Fruit fly (Drosophila melanogaster): ENCODE results near the gene CG5986.

Gene CG5986

dm6 chr3R:24093430-24093829 lies 45.8 kb downstream of the CG5986 start:
- TF ChIP-seq cnc (optimal IDR thresholded peaks at IDR 0.05) (no peak), pad (GFP tag; optimal IDR thresholded peaks at IDR 0.05) (no peak), CG1620 (GFP tag; optimal IDR thresholded peaks at IDR 0.05) (no peak), CG33017 (tag; optimal IDR thresholded peaks at IDR 0.05) (no peak), bab1 (GFP tag; optimal IDR thresholded peaks at IDR 0.05) (no peak), Mnt (GFP tag; optimal IDR thresholded peaks at IDR 0.05) (no peak), CG7045 (GFP tag; optimal IDR thresholded peaks at IDR 0.05) (no peak), cic (GFP tag; optimal IDR thresholded peaks at IDR 0.05) (no peak), Clk (GFP tag; optimal IDR thresholded peaks at IDR 0.05) (no peak), kay (GFP tag; ENCODE audit: borderline replicate concordance) (no peak)

Measured in whole organism, adult.